Worm (Caenorhabditis elegans): ENCODE measurements around the gene cbd-1.

cbd-1 gene

DNA sequence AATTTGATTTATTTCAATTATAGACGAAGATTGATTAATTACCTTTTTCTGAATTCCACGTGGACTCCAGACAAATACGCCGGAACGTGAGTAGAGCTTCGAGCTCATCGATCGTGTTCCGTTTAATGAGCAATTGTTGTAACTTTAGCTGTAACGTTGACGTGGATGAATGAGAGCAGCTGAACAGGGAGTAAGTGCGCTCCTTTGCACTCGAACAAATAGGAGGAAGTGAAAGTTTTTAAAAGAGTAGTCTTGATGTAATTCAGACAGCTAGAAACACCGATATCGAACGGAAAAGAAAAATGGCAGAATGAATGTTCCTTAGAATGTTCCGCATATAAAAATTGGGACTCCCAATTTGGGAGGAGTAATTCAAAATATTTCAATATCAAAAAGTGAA lies 1.1 kb upstream of the cbd-1 start, which contains the start of gene sec-31:
sec-31 (minus strand) TSS at position 148 of the 400 bp plus-strand sequence.
- peak; percentile 42 for TF ChIP-seq dpl-1 (GFP tag; optimal IDR thresholded peaks at IDR 0.05)
- TF ChIP-seq Y75B8A.6 (GFP tag; IDR thresholded peaks at IDR 0.05): no peak
- no peak for TF ChIP-seq hmg-1.1 (GFP tag; IDR thresholded peaks at IDR 0.05)
- TF ChIP-seq lin-38 (GFP tag; IDR thresholded peaks at IDR 0.05): peak; percentile 51
- TF ChIP-seq mdt-29 (GFP tag; IDR thresholded peaks at IDR 0.05): no peak
- TF ChIP-seq unc-130 (GFP tag; optimal IDR thresholded peaks at IDR 0.05): no peak
- TF ChIP-seq nhr-25 (tag; optimal IDR thresholded peaks at IDR 0.05; ENCODE audit: borderline replicate concordance, insufficient read depth): no peak
- TF ChIP-seq lsy-2 (tag; optimal IDR thresholded peaks at IDR 0.05): peak in 1 of 2 experiments; percentile 26
- TF ChIP-seq ceh-28 (tag; optimal IDR thresholded peaks at IDR 0.05): no peak
- no peak for TF ChIP-seq nhr-41 (GFP tag; IDR thresholded peaks at IDR 0.05)
- TF ChIP-seq unc-62 (GFP tag; optimal IDR thresholded peaks at IDR 0.05 in 1 of 2): peak in 1 of 2 experiments; percentile 18
- TF ChIP-seq unc-62 (tag; optimal IDR thresholded peaks at IDR 0.05): no peak
- no peak for TF ChIP-seq nhr-77 (tag; optimal IDR thresholded peaks at IDR 0.05)
- TF ChIP-seq madf-5 (GFP tag; IDR thresholded peaks at IDR 0.05): no peak
- peak; percentile 53 for TF ChIP-seq mes-2 (tag; optimal IDR thresholded peaks at IDR 0.05; ENCODE audit: poor library complexity, severe bottlenecking)
- no peak for TF ChIP-seq lin-15B (tag; optimal IDR thresholded peaks at IDR 0.05)
- TF ChIP-seq pqm-1 (tag; optimal IDR thresholded peaks at IDR 0.05): no peak
- no peak for TF ChIP-seq nhr-11 (tag; optimal IDR thresholded peaks at IDR 0.05)
- no peak for TF ChIP-seq mxl-3 (GFP tag; optimal IDR thresholded peaks at IDR 0.05)
- no peak for TF ChIP-seq daf-16 (GFP tag; optimal IDR thresholded peaks at IDR 0.05)
- TF ChIP-seq daf-16 (tag; optimal IDR thresholded peaks at IDR 0.05): no peak

DNA sequence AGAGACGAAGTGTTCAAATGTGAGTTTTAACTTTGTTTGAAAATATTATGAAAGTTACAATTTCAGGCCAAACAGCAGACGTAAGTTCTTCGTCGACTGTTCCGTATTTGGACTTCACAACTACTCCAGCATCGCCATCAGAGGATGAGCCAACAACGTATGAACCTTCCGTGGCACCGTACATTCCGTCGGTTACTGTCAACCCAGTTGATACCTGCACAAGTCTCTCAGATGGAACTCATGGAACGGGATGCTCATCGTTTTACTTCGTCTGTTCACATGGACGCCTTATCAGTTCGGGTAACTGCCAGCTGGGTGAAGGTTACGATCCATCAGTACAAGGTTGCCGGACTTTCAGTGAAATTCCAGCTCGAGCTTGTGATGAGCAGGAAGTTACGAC lies 2.9 kb downstream of the cbd-1 start:
- TF ChIP-seq aha-1 (tag) (peak; percentile 93), rbr-2 (tag; optimal IDR thresholded peaks at IDR 0.05) (no peak)

DNA sequence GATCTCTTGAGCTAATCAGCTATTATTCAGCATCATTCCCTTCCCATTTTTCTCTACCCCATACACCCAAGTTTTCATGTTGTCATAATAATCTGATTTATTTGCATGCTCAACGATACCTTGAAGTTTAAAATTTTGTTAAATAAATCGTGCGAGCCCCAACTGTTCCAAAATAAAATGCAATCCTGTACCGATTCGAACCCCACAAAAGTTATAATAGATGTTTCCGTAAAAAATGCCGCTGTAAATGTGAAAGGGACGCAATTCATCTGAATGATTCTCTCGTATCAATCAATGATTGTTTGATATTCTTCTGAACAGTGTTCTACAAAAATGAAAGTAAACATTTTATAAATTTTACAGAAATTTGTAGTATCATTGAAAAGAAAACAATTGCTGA lies 4.6 kb downstream of the cbd-1 start:
- TF ChIP-seq dmd-9 (GFP tag; IDR thresholded peaks at IDR 0.05) (no peak), ama-1 (optimal IDR thresholded peaks at IDR 0.05) (no peak), daf-19 (GFP tag; conservative IDR thresholded peaks at IDR 0.05) (0 out of 2 replicates have a peak, but pooled peaks have one; percentile 12), nhr-41 (GFP tag; IDR thresholded peaks at IDR 0.05) (no peak), mxl-3 (GFP tag; optimal IDR thresholded peaks at IDR 0.05) (no peak), daf-8 (GFP tag; IDR thresholded peaks at IDR 0.05) (no peak), mxl-2 (GFP tag; conservative IDR thresholded peaks at IDR 0.05) (no peak), pqm-1 (tag; optimal IDR thresholded peaks at IDR 0.05) (no peak), vab-7 (GFP tag; IDR thresholded peaks at IDR 0.05) (no peak), F49E8.2 (tag; optimal IDR thresholded peaks at IDR 0.05; ENCODE audit: borderline replicate concordance) (peak; percentile 84), Y48G9A.11 (GFP tag; IDR thresholded peaks at IDR 0.05) (0 out of 2 replicates have a peak, but pooled peaks have one; percentile 27), ceh-62 (tag; optimal IDR thresholded peaks at IDR 0.05) (no peak), ctbp-1 (GFP tag; IDR thresholded peaks at IDR 0.05) (0 out of 2 replicates have a peak, but pooled peaks have one; percentile 36), nhr-237 (tag; optimal IDR thresholded peaks at IDR 0.05) (no peak), F37D6.2 (tag; optimal IDR thresholded peaks at IDR 0.05) (no peak), lin-38 (GFP tag; IDR thresholded peaks at IDR 0.05) (peak; percentile 59), madf-5 (GFP tag; IDR thresholded peaks at IDR 0.05) (0 out of 4 replicates have a peak, but pooled peaks of 1 of the 2 experiments have one; percentile 23), unc-130 (GFP tag; optimal IDR thresholded peaks at IDR 0.05) (peak; percentile 45), ceh-44 (GFP tag; IDR thresholded peaks at IDR 0.05) (no peak), snpc-1.2 (GFP tag; IDR thresholded peaks at IDR 0.05) (peak; percentile 71; the same call in 1 of the 2 replicates)

DNA sequence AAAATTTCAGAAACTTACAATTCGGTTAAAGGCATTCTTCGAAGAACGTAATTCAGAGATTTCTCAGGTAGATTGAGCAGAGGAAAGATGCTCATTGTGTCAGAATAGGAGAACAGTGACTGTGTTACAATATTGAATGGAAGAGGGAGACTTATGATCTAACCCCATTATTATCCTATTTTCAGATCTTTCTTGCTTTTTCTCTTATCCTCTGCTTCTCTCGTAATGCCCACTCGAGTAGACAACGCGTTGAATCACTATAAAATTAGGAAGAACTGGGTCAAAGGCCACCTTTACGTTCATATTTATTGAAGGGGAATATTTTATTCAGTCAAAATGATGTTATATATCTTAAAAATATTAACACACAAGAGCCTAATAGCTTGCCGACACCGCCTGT lies 6.5 kb downstream of the cbd-1 start, which contains the start of gene fbxb-76:
fbxb-76 (minus strand) TSS at position 101 of the 400 bp plus-strand sequence.
- no peak for TF ChIP-seq unc-62 (GFP tag; optimal IDR thresholded peaks at IDR 0.05 in 1 of 2)
- no peak for TF ChIP-seq unc-62 (tag; optimal IDR thresholded peaks at IDR 0.05)
- TF ChIP-seq mxl-3 (GFP tag; optimal IDR thresholded peaks at IDR 0.05): no peak
- TF ChIP-seq dve-1 (tag; optimal IDR thresholded peaks at IDR 0.05; ENCODE audit: insufficient read depth): no peak
- TF ChIP-seq madf-9 (GFP tag; conservative IDR thresholded peaks at IDR 0.05): no peak
